Worm (Caenorhabditis elegans): ENCODE data around the gene oig-5.
A peak's percentile ranks its signal among the peaks of the same experiment; 100 is the strongest.

oig-5 gene

ce11 chrIV:14838095-14838494, 31.1 kb downstream of the oig-5 start:
- TF ChIP-seq nfya-1 (tag; optimal IDR thresholded peaks at IDR 0.05): peak; percentile 34
- TF ChIP-seq hlh-13 (GFP tag; optimal IDR thresholded peaks at IDR 0.05): peak; percentile 77
- peak; percentile 30 for TF ChIP-seq madf-2 (tag; optimal IDR thresholded peaks at IDR 0.05)
- peak; percentile 13 for TF ChIP-seq pha-2 (tag; optimal IDR thresholded peaks at IDR 0.05)
- peak; percentile 82 for TF ChIP-seq ceh-48 (tag; optimal IDR thresholded peaks at IDR 0.05)
- peak; percentile 78 for TF ChIP-seq ceh-19 (GFP tag; optimal IDR thresholded peaks at IDR 0.05)
- TF ChIP-seq ceh-34 (tag; optimal IDR thresholded peaks at IDR 0.05): peak; percentile 48
- TF ChIP-seq eyg-1 (tag; optimal IDR thresholded peaks at IDR 0.05): no peak
- peak; percentile 79 for TF ChIP-seq pat-9 (tag; optimal IDR thresholded peaks at IDR 0.05)
- peak; percentile 62 for TF ChIP-seq ceh-31 (tag; optimal IDR thresholded peaks at IDR 0.05)
- TF ChIP-seq ceh-6 (GFP tag; optimal IDR thresholded peaks at IDR 0.05): peak; percentile 76
- peak; percentile 22 for TF ChIP-seq K09A11.1 (tag; optimal IDR thresholded peaks at IDR 0.05; ENCODE audit: insufficient read depth)
- peak; percentile 66 for TF ChIP-seq ztf-16 (tag; optimal IDR thresholded peaks at IDR 0.05)
- peak; percentile 72 for TF ChIP-seq sox-4 (tag; optimal IDR thresholded peaks at IDR 0.05)
- TF ChIP-seq K02D7.2 (tag; optimal IDR thresholded peaks at IDR 0.05): peak; percentile 41
- peak; percentile 50 for TF ChIP-seq fkh-6 (tag; optimal IDR thresholded peaks at IDR 0.05)
- TF ChIP-seq sdc-2 (tag; optimal IDR thresholded peaks at IDR 0.05): peak; percentile 41
- no peak for TF ChIP-seq ceh-22 (tag; optimal IDR thresholded peaks at IDR 0.05)
- TF ChIP-seq ceh-2 (tag; optimal IDR thresholded peaks at IDR 0.05): peak; percentile 55
- peak; percentile 30; the same call in 1 of the 2 replicates for TF ChIP-seq unc-3 (GFP tag; conservative IDR thresholded peaks at IDR 0.05)
- peak; percentile 56 for TF ChIP-seq unc-3 (tag; optimal IDR thresholded peaks at IDR 0.05)
- TF ChIP-seq dmd-4 (tag; optimal IDR thresholded peaks at IDR 0.05; ENCODE audit: borderline replicate concordance): no peak
- 0 out of 2 replicates have a peak, but pooled peaks have one; percentile 55 for TF ChIP-seq sox-2 (GFP tag; IDR thresholded peaks at IDR 0.05)
- peak; percentile 49 for TF ChIP-seq fax-1 (tag; optimal IDR thresholded peaks at IDR 0.05)
- TF ChIP-seq pros-1 (tag; optimal IDR thresholded peaks at IDR 0.05): no peak
- no peak for TF ChIP-seq ama-1 (optimal IDR thresholded peaks at IDR 0.05)
- TF ChIP-seq ets-4 (tag; optimal IDR thresholded peaks at IDR 0.05): no peak
- peak; percentile 43 for TF ChIP-seq dve-1 (tag; optimal IDR thresholded peaks at IDR 0.05)
- peak; percentile 79 for TF ChIP-seq gmeb-2 (tag; optimal IDR thresholded peaks at IDR 0.05)
- no peak for TF ChIP-seq pag-3 (tag; optimal IDR thresholded peaks at IDR 0.05; ENCODE audit: borderline replicate concordance)
- TF ChIP-seq pqm-1 (tag; optimal IDR thresholded peaks at IDR 0.05): peak; percentile 24
- TF ChIP-seq rnt-1 (tag; optimal IDR thresholded peaks at IDR 0.05): peak; percentile 60
- peak; percentile 11 for TF ChIP-seq npax-4 (tag; optimal IDR thresholded peaks at IDR 0.05)
- no peak for TF ChIP-seq odd-2 (tag; optimal IDR thresholded peaks at IDR 0.05)
- no peak for TF ChIP-seq pax-1 (tag; optimal IDR thresholded peaks at IDR 0.05)
- TF ChIP-seq hlh-6 (tag; optimal IDR thresholded peaks at IDR 0.05): no peak
- TF ChIP-seq elt-2 (tag; optimal IDR thresholded peaks at IDR 0.05): peak; percentile 70
- peak; percentile 61 for TF ChIP-seq nhr-232 (tag; optimal IDR thresholded peaks at IDR 0.05)
- TF ChIP-seq T23F11.4 (GFP tag; optimal IDR thresholded peaks at IDR 0.05): peak; percentile 68
- TF ChIP-seq zip-5 (tag; optimal IDR thresholded peaks at IDR 0.05): peak; percentile 40
- TF ChIP-seq nhr-11 (tag; optimal IDR thresholded peaks at IDR 0.05): no peak
- no peak for TF ChIP-seq tbx-7 (tag; optimal IDR thresholded peaks at IDR 0.05)
- peak; percentile 70 for TF ChIP-seq C38D4.7 (GFP tag; optimal IDR thresholded peaks at IDR 0.05)
- peak; percentile 30 for TF ChIP-seq hlh-15 (tag; optimal IDR thresholded peaks at IDR 0.05)
- no peak for TF ChIP-seq ceh-30 (tag; optimal IDR thresholded peaks at IDR 0.05)
- peak; percentile 76 for TF ChIP-seq tbx-2 (tag; optimal IDR thresholded peaks at IDR 0.05)
- TF ChIP-seq ceh-45 (GFP tag; IDR thresholded peaks at IDR 0.05): peak; percentile 75
- no peak for TF ChIP-seq unc-42 (tag; optimal IDR thresholded peaks at IDR 0.05)
- TF ChIP-seq hlh-8 (tag; optimal IDR thresholded peaks at IDR 0.05): peak; percentile 65
- TF ChIP-seq che-1 (tag; optimal IDR thresholded peaks at IDR 0.05): peak; percentile 80
- TF ChIP-seq pha-4 (tag; optimal IDR thresholded peaks at IDR 0.05): no peak
- peak; percentile 52 for TF ChIP-seq syd-9 (tag; optimal IDR thresholded peaks at IDR 0.05)
- no peak for TF ChIP-seq ceh-9 (tag; optimal IDR thresholded peaks at IDR 0.05)
- TF ChIP-seq unc-86 (tag; optimal IDR thresholded peaks at IDR 0.05): peak; percentile 69
